Worm (Caenorhabditis elegans) whole organism, late embryonic: Measurements from ENCODE around the gene T18D3.9.

Source experiments
- C38D4.7 ChIP-seq: fragments of 200-800 bp; sonication (Bioruptor generic); optimal IDR thresholded peaks from 2 replicates; lab custom pipeline; 2018; ENCODE audit warnings: mild to moderate bottlenecking, missing genetic modification characterization, moderate library complexity, missing compliant biosample characterization
- F13H6.1 ChIP-seq: sonication (generic microtip); optimal IDR thresholded peaks from 2 replicates; lab custom pipeline; 2016; ENCODE audit warnings: missing genetic modification characterization, missing compliant biosample characterization
- K02D7.2 ChIP-seq: sonication (generic microtip); optimal IDR thresholded peaks from 2 replicates; lab custom pipeline; 2017; ENCODE audit warnings: mild to moderate bottlenecking, missing genetic modification characterization, missing compliant biosample characterization
- T23F11.4 ChIP-seq: fragments of 200-800 bp; sonication (Bioruptor generic); optimal IDR thresholded peaks from 2 replicates; lab custom pipeline; 2018; ENCODE audit warnings: mild to moderate bottlenecking, missing genetic modification characterization, missing compliant biosample characterization
- ahr-1 ChIP-seq: sonication (generic microtip); optimal IDR thresholded peaks from 2 replicates; lab custom pipeline; 2016; ENCODE audit warnings: missing genetic modification characterization, missing compliant biosample characterization
- ama-1 ChIP-seq: fragments of 150-350 bp; optimal IDR thresholded peaks from 2 replicates; lab custom pipeline; 2014
- ceh-18 ChIP-seq: sonication (generic microtip); optimal IDR thresholded peaks from 2 replicates; lab custom pipeline; 2016; ENCODE audit warnings: missing genetic modification characterization, missing compliant biosample characterization
- ceh-19 ChIP-seq: fragments of 200-800 bp; sonication (Bioruptor generic); optimal IDR thresholded peaks from 2 replicates; lab custom pipeline; 2018; ENCODE audit warnings: mild to moderate bottlenecking, missing genetic modification characterization, missing compliant biosample characterization
- ceh-2 ChIP-seq: sonication (generic microtip); optimal IDR thresholded peaks from 2 replicates; lab custom pipeline; 2016; ENCODE audit warnings: missing genotype, missing genetic modification characterization, missing compliant biosample characterization
- ceh-30 ChIP-seq: fragments of 150-350 bp; optimal IDR thresholded peaks from 2 replicates; lab custom pipeline; 2014; ENCODE audit warnings: missing biosample characterization, missing genetic modification characterization
- ceh-31 ChIP-seq: sonication (generic microtip); optimal IDR thresholded peaks from 2 replicates; lab custom pipeline; 2016; ENCODE audit warnings: missing genetic modification characterization, missing compliant biosample characterization
- ceh-45 ChIP-seq: fragments of 200-800 bp; sonication (Bioruptor generic); IDR thresholded peaks from 2 replicates; pipeline ENCODE4 v1.3.6; 2022; ENCODE audit warnings: missing genetic modification reagents, missing genetic modification characterization, missing compliant biosample characterization
- ceh-48 ChIP-seq: sonication (generic microtip); optimal IDR thresholded peaks from 2 replicates; lab custom pipeline; 2016; ENCODE audit warnings: missing genetic modification characterization, inconsistent platforms, missing compliant biosample characterization
- dve-1 ChIP-seq: sonication (generic microtip); optimal IDR thresholded peaks from 2 replicates; lab custom pipeline; 2017; ENCODE audit warnings: antibody characterized with exemption, mild to moderate bottlenecking, missing genetic modification characterization, missing compliant biosample characterization
- elt-2 ChIP-seq: sonication (generic microtip); optimal IDR thresholded peaks from 2 replicates; lab custom pipeline; 2016; ENCODE audit warnings: missing genetic modification reagents, missing genetic modification characterization, missing compliant biosample characterization
- ets-4 ChIP-seq: sonication (generic microtip); optimal IDR thresholded peaks from 2 replicates; lab custom pipeline; 2016; ENCODE audit warnings: missing genetic modification characterization, missing compliant biosample characterization
- fax-1 ChIP-seq: sonication (generic microtip); optimal IDR thresholded peaks from 2 replicates; lab custom pipeline; 2016; ENCODE audit warnings: missing genotype, missing genetic modification characterization, missing compliant biosample characterization
- fkh-10 ChIP-seq: fragments of 150-350 bp; optimal IDR thresholded peaks from 2 replicates; lab custom pipeline; 2014; ENCODE audit warnings: missing biosample characterization, missing genetic modification reagents, missing genetic modification characterization
- fkh-6 ChIP-seq: sonication (generic microtip); optimal IDR thresholded peaks from 2 replicates; lab custom pipeline; 2016; ENCODE audit warnings: missing genetic modification characterization, missing compliant biosample characterization
- gmeb-2 ChIP-seq: sonication (generic microtip); optimal IDR thresholded peaks from 2 replicates; lab custom pipeline; 2016; ENCODE audit warnings: missing genetic modification characterization, inconsistent platforms, missing compliant biosample characterization
- hlh-13 ChIP-seq: fragments of 200-800 bp; sonication (Bioruptor generic); optimal IDR thresholded peaks from 2 replicates; lab custom pipeline; 2018; ENCODE audit warnings: mild to moderate bottlenecking, missing genetic modification characterization, missing compliant biosample characterization
- hlh-15 ChIP-seq: sonication (generic microtip); optimal IDR thresholded peaks from 2 replicates; lab custom pipeline; 2016; ENCODE audit warnings: missing genetic modification characterization, missing compliant biosample characterization
- lin-11 ChIP-seq: fragments of 200-800 bp; sonication (Bioruptor generic); optimal IDR thresholded peaks from 2 replicates; lab custom pipeline; 2018; ENCODE audit warnings: mild to moderate bottlenecking, missing genetic modification characterization, missing compliant biosample characterization
- madf-2 ChIP-seq: sonication (generic microtip); optimal IDR thresholded peaks from 2 replicates; lab custom pipeline; 2017; ENCODE audit warnings: missing genetic modification characterization, missing compliant biosample characterization
- nfya-1 ChIP-seq: sonication (generic microtip); optimal IDR thresholded peaks from 2 replicates; lab custom pipeline; 2017; ENCODE audit warnings: missing genetic modification characterization, mild to moderate bottlenecking, missing compliant biosample characterization, antibody characterized with exemption, moderate library complexity
- odd-2 ChIP-seq: sonication (generic microtip); optimal IDR thresholded peaks from 2 replicates; lab custom pipeline; 2017; ENCODE audit warnings: antibody characterized with exemption, mild to moderate bottlenecking, missing genetic modification characterization, missing compliant biosample characterization
- pag-3 ChIP-seq: sonication (generic microtip); optimal IDR thresholded peaks from 2 replicates; lab custom pipeline; 2016; ENCODE audit warnings: missing compliant biosample characterization, missing genetic modification characterization, borderline replicate concordance
- pat-9 ChIP-seq: fragments of 200-800 bp; sonication (Bioruptor generic); optimal IDR thresholded peaks from 2 replicates; lab custom pipeline; 2018; ENCODE audit warnings: mild to moderate bottlenecking, missing genetic modification characterization, moderate library complexity, missing compliant biosample characterization
- pax-1 ChIP-seq: fragments of 150-350 bp; optimal IDR thresholded peaks from 2 replicates; lab custom pipeline; 2014; ENCODE audit warnings: missing biosample characterization, missing genetic modification characterization
- pha-2 ChIP-seq: sonication (generic microtip); optimal IDR thresholded peaks from 2 replicates; lab custom pipeline; 2017; ENCODE audit warnings: mild to moderate bottlenecking, missing genetic modification characterization, missing compliant biosample characterization
- pqm-1 ChIP-seq: sonication (generic microtip); optimal IDR thresholded peaks from 2 replicates; lab custom pipeline; 2016; ENCODE audit warnings: missing genetic modification characterization, missing compliant biosample characterization
- pros-1 ChIP-seq: fragments of 150-350 bp; optimal IDR thresholded peaks from 2 replicates; lab custom pipeline; 2014; ENCODE audit warnings: missing biosample characterization, missing genetic modification reagents, missing genetic modification characterization
- ref-2 ChIP-seq: sonication (generic microtip); optimal IDR thresholded peaks from 2 replicates; lab custom pipeline; 2016; ENCODE audit warnings: missing genetic modification characterization, missing compliant biosample characterization
- sdc-2 ChIP-seq: sonication (generic microtip); optimal IDR thresholded peaks from 2 replicates; lab custom pipeline; 2016; ENCODE audit warnings: missing genotype, missing genetic modification characterization, missing compliant biosample characterization
- sox-2 ChIP-seq: fragments of 200-800 bp; sonication (Bioruptor generic); IDR thresholded peaks from 2 replicates; pipeline ENCODE4 v1.3.6; 2022; ENCODE audit warnings: missing genetic modification reagents, missing genetic modification characterization, missing compliant biosample characterization
- syd-9 ChIP-seq: sonication (generic microtip); optimal IDR thresholded peaks from 2 replicates; lab custom pipeline; 2016; ENCODE audit warnings: mild to moderate bottlenecking, missing genetic modification characterization, moderate library complexity, missing compliant biosample characterization
- tbx-7 ChIP-seq: sonication (generic microtip); optimal IDR thresholded peaks from 2 replicates; lab custom pipeline; 2016; ENCODE audit warnings: missing genotype, missing genetic modification characterization, missing compliant biosample characterization
- unc-3 ChIP-seq, 2 experiments: fragments of 200-800 bp in 1 of 2; sonication (Bioruptor generic) in 1 of 2; sonication (generic microtip) in 1 of 2; conservative IDR thresholded peaks in 1 of 2; optimal IDR thresholded peaks in 1 of 2; 2 replicates each; pipeline versions ENCODE4 v1.3.6 to Lab custom; 2016 to 2022; ENCODE audit warnings: missing compliant biosample characterization in 2 of 2, missing genetic modification characterization in 2 of 2, missing genetic modification reagents in 1 of 2
- unc-42 ChIP-seq: sonication (generic microtip); optimal IDR thresholded peaks from 2 replicates; lab custom pipeline; 2016; ENCODE audit warnings: missing genotype, missing genetic modification characterization, missing compliant biosample characterization
- unc-55 ChIP-seq: sonication (generic microtip); optimal IDR thresholded peaks from 2 replicates; lab custom pipeline; 2017; ENCODE audit warnings: missing biosample characterization, missing genetic modification reagents, missing genetic modification characterization

T18D3.9 gene

ce11 chrX:12435246-12435645, 19.0 kb downstream of the T18D3.9 start:
- no peak for TF ChIP-seq ceh-30 (tag; lab: Kevin White, UChicago)

ce11 chrX:12434086-12434485, 20.2 kb downstream of the T18D3.9 start, which contains the start of gene tsct-1:
tsct-1 (plus strand) TSS chrX:12434097.
- TF ChIP-seq lin-11 (tag; lab: Kevin White, UChicago) (no peak), sdc-2 (tag; lab: Kevin White, UChicago) (no peak), unc-42 (tag; lab: Kevin White, UChicago) (no peak), dve-1 (tag; lab: Kevin White, UChicago) (no peak), F13H6.1 (tag; lab: Kevin White, UChicago) (no peak), C38D4.7 (no peak), ama-1 (lab: Kevin White, UChicago) (no peak), T23F11.4 (GFP tag; lab: Kevin White, UChicago) (no peak), nfya-1 (tag; lab: Kevin White, UChicago) (no peak), pha-2 (no peak), sox-2 (GFP tag; lab: Robert Waterston, UW) (no peak), ceh-19 (GFP tag; lab: Kevin White, UChicago) (no peak), K02D7.2 (tag; lab: Kevin White, UChicago) (no peak), gmeb-2 (tag; lab: Kevin White, UChicago) (no peak), elt-2 (tag; lab: Kevin White, UChicago) (no peak), fkh-10 (GFP tag; lab: Kevin White, UChicago) (no peak)

DNA sequence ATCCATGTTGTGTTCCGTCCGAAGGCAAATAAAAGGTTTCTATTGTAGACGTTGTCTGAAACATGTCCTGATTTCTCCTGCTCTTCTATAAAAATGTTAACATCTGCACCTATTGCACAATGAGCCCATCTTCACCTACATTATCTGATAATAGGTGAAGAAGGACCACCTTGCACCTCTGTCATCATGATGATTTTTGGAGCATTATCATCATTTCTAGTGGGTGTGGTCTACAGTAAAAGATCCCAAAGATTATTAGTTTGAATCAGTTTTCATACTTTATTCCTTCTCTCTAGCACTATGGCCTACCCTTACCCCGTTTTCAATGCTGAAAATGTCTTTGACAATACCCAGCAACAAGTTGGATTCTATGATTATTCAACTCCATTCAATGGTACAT, 23.9 kb downstream of the T18D3.9 start, which contains the start of gene med-1:
Gene med-1 (plus strand): TSS at position 301 of the 400 bp plus-strand sequence.
- TF ChIP-seq sdc-2 (tag; lab: Kevin White, UChicago) (no peak), fkh-6 (tag; lab: Kevin White, UChicago) (no peak), ets-4 (tag; lab: Kevin White, UChicago) (no peak), hlh-13 (GFP tag; lab: Kevin White, UChicago) (no peak), ceh-45 (GFP tag; lab: Robert Waterston, UW) (no peak), ceh-31 (tag; lab: Kevin White, UChicago) (no peak), fax-1 (tag; lab: Kevin White, UChicago) (no peak), pax-1 (no peak), ceh-18 (no peak), fkh-10 (GFP tag; lab: Kevin White, UChicago) (no peak)

ce11 chrX:12425427-12425826, 28.8 kb downstream of the T18D3.9 start, which contains the start of gene T24D3.2:
T24D3.2 (plus strand) TSS chrX:12425730.
- no peak for TF ChIP-seq unc-55 (GFP tag; lab: Kevin White, UChicago)
- no peak for TF ChIP-seq fax-1 (tag; lab: Kevin White, UChicago)
- TF ChIP-seq ceh-48 (tag; lab: Kevin White, UChicago): no peak
- TF ChIP-seq hlh-15 (tag; lab: Kevin White, UChicago): no peak
- TF ChIP-seq odd-2 (tag; lab: Kevin White, UChicago): no peak
- no peak for TF ChIP-seq gmeb-2 (tag; lab: Kevin White, UChicago)
- TF ChIP-seq ceh-2 (tag; lab: Kevin White, UChicago): no peak
- TF ChIP-seq ref-2: no peak

DNA sequence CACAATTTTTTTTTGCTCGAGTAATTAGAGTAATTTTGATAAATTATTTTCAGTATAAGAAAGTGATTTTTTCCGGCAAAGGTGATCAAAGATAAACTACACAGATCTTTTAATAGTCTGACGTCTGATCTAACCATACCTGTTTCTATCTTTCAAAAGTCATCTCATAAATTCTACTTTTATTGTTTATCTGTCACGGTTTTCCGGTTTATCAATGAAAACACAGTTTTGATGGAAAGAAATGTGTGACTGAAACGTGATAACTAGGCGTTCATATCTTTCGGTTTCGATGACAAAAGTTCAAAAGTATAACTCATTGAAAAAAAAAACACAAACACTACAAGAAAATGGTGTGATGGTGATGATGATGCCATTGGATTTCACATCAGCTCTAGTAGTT, 31.7 kb downstream of the T18D3.9 start:
- no peak for TF ChIP-seq ceh-31 (tag; lab: Kevin White, UChicago)
- no peak for TF ChIP-seq elt-2 (tag; lab: Kevin White, UChicago)

DNA sequence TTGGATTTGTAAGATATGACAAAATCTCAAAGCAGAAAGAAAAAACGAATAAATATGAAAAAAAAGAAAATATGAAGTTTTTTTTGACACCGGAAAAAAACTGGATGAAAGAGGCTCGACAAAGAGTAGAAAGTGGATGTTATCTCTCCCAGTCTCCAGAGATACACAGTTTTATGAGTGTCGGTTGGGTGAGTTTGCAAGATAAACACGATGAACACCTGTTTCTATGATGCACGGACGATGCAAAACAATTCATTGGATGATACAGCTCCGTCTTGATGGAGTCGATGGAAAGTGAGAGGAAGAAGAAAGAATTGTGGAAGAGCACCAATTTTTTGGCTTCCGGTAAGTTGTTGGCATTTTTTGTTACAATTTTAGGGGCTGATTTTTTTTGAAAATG, 38.4 kb downstream of the T18D3.9 start:
- TF ChIP-seq tbx-7 (tag; lab: Kevin White, UChicago) (no peak), ahr-1 (tag; lab: Kevin White, UChicago) (no peak), pqm-1 (tag; lab: Kevin White, UChicago) (no peak), hlh-15 (tag; lab: Kevin White, UChicago) (no peak), syd-9 (no peak), pag-3 (no peak), madf-2 (tag; lab: Kevin White, UChicago) (no peak), F13H6.1 (tag; lab: Kevin White, UChicago) (no peak), pros-1 (tag; lab: Kevin White, UChicago) (no peak), C38D4.7 (no peak), ceh-45 (GFP tag; lab: Robert Waterston, UW) (no peak), ceh-30 (tag; lab: Kevin White, UChicago) (no peak), pha-2 (no peak), ceh-19 (GFP tag; lab: Kevin White, UChicago) (no peak), ref-2 (no peak), pat-9 (tag; lab: Kevin White, UChicago) (no peak), unc-55 (GFP tag; lab: Kevin White, UChicago) (no peak), fkh-6 (tag; lab: Kevin White, UChicago) (no peak), unc-3 (GFP tag; conservative IDR thresholded peaks at IDR 0.05; lab: Robert Waterston, UW) (no peak), unc-3 (tag; optimal IDR thresholded peaks at IDR 0.05; lab: Kevin White, UChicago) (no peak)
